Worm (Caenorhabditis elegans) whole organism, L4 larva: ENCODE data around the gene R11D1.1.

Source experiments
- F49E8.2 ChIP-seq: sonication (generic microtip); optimal IDR thresholded peaks from 2 replicates; lab custom pipeline; 2016; ENCODE audit warnings: missing compliant biosample characterization, mild to moderate bottlenecking, missing genetic modification characterization, borderline replicate concordance
- Y105C5A.15 ChIP-seq: fragments of 200-800 bp; sonication (Bioruptor generic); IDR thresholded peaks from 2 replicates; pipeline ENCODE4 v1.3.6; 2022; ENCODE audit warnings: missing genetic modification characterization, missing compliant biosample characterization
- ces-1 ChIP-seq: fragments of 150-350 bp; sonication (generic microtip); optimal IDR thresholded peaks from 4 replicates; lab custom pipeline; 2014; ENCODE audit warnings: missing biosample characterization, missing genetic modification reagents, missing genetic modification characterization
- lim-7 ChIP-seq: fragments of 200-800 bp; sonication (Bioruptor generic); IDR thresholded peaks from 2 replicates; pipeline ENCODE4 v1.3.6; 2022; ENCODE audit warnings: missing genetic modification characterization, missing compliant biosample characterization
- mxl-2 ChIP-seq: fragments of 200-800 bp; sonication (Bioruptor generic); conservative IDR thresholded peaks from 2 replicates; pipeline ENCODE4 v1.3.6; 2022; ENCODE audit warnings: missing genetic modification reagents, missing genetic modification characterization, missing compliant biosample characterization
- unc-62 ChIP-seq, 3 experiments: fragments of 150-350 bp in 1 of 3; sonication (generic microtip); optimal IDR thresholded peaks in 2 of 3; peaks in 1 of 3; 1 replicate in 1 of 3; 2 replicates in 2 of 3; lab custom pipeline; 2014 to 2017; ENCODE audit warnings: missing biosample characterization in 3 of 3, missing genetic modification characterization in 3 of 3, missing genetic modification reagents in 3 of 3, missing genotype in 1 of 3

DNA sequence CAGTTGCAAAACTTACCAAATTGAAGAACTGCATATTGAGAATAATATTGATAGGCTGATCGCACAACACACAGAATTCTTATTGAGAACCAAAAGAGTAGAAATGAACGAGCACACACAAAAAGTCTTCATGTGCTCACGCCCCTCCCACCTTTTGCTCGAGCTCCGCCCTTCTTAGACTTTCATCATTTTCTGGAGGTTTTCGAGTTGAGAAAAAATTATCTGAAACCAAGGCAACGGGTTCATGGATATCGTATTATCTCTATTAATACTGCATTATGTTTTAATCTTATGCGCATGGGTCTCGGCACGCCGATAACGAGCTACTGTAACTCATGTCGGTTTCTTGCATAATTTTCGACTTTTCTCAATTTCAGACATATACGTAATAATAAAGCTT is 21.7 kb downstream of the R11D1.1 start, which contains the start of gene R11D1.12:
- no peak for TF ChIP-seq ces-1
- no peak for TF ChIP-seq F49E8.2 (tag; lab: Kevin White, UChicago)
- TF ChIP-seq unc-62 (GFP tag; optimal IDR thresholded peaks at IDR 0.05 in 1 of 2; lab: Kevin White, UChicago), result no peak
- no peak for TF ChIP-seq unc-62 (tag; optimal IDR thresholded peaks at IDR 0.05; lab: Kevin White, UChicago)
- TF ChIP-seq Y105C5A.15, result no peak
- TF ChIP-seq mxl-2, result no peak
- no peak for TF ChIP-seq lim-7
